Worm (Caenorhabditis elegans) whole organism, L3 larva: ENCODE data around the gene grk-2.

ENCODE experiments used
- ama-1 ChIP-seq: fragments of 150-350 bp; optimal IDR thresholded peaks from 2 replicates; lab custom pipeline; 2018
- ceh-82 ChIP-seq: fragments of 150-350 bp; optimal IDR thresholded peaks from 2 replicates; lab custom pipeline; 2014; ENCODE audit warnings: missing biosample characterization, missing genetic modification characterization
- egl-27 ChIP-seq: sonication (generic microtip); optimal IDR thresholded peaks from 4 replicates; lab custom pipeline; 2017; ENCODE audit warnings: missing biosample characterization, missing genetic modification reagents, missing genetic modification characterization
- elt-1 ChIP-seq: fragments of 150-350 bp; optimal IDR thresholded peaks from 2 replicates; lab custom pipeline; 2014; ENCODE audit warnings: missing biosample characterization, missing genetic modification characterization
- fkh-10 ChIP-seq: sonication (generic microtip); optimal IDR thresholded peaks from 2 replicates; lab custom pipeline; 2017; ENCODE audit warnings: missing biosample characterization, missing genetic modification reagents, missing genetic modification characterization
- fos-1 ChIP-seq: fragments of 150-350 bp; optimal IDR thresholded peaks from 2 replicates; lab custom pipeline; 2014; ENCODE audit warnings: missing biosample characterization, missing genetic modification characterization
- nhr-28 ChIP-seq: fragments of 150-350 bp; optimal IDR thresholded peaks from 2 replicates; lab custom pipeline; 2014; ENCODE audit warnings: missing biosample characterization, missing genetic modification characterization
- nhr-67 ChIP-seq: fragments of 150-350 bp; optimal IDR thresholded peaks from 2 replicates; lab custom pipeline; 2014; ENCODE audit warnings: missing biosample characterization, missing genetic modification characterization
- nhr-76 ChIP-seq: fragments of 150-350 bp; sonication (generic microtip); optimal IDR thresholded peaks from 5 replicates; lab custom pipeline; 2014; ENCODE audit warnings: missing biosample characterization, missing genetic modification characterization
- tbx-2 ChIP-seq: sonication (generic microtip); optimal IDR thresholded peaks from 2 replicates; lab custom pipeline; 2016; ENCODE audit warnings: mild to moderate bottlenecking, missing genetic modification characterization, missing compliant biosample characterization
- ztf-11 ChIP-seq: fragments of 150-350 bp; optimal IDR thresholded peaks from 2 replicates; lab custom pipeline; 2014; ENCODE audit warnings: missing biosample characterization, missing genetic modification characterization

DNA sequence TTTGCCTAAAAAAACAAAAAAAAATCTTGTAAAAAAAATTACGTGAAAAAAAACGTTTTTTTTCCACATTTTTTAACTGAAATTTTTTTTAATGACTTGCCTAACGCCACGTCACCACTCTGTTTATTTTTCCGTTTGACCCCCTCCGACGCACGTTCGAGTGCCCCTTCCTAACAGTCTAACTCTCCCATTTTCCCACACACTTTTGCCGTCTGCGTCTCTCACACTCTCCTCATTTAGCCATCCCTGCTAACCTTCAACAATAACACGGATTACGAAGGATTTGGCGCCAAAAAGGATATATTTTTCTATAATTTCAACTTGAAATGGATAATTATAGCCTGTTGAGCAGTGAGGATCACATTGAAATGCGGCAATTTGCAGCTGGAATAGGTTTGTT, 28.7 kb upstream of the grk-2 start:
- TF ChIP-seq nhr-28: no peak
- no peak for TF ChIP-seq fkh-10 (GFP tag; lab: Kevin White, UChicago)
- no peak for TF ChIP-seq egl-27 (tag; lab: Kevin White, UChicago)
- no peak for TF ChIP-seq ceh-82
- no peak for TF ChIP-seq nhr-76 (tag; lab: Kevin White, UChicago)
- TF ChIP-seq ama-1 (lab: Kevin White, UChicago): no peak
- no peak for TF ChIP-seq fos-1 (tag; lab: Kevin White, UChicago)
- TF ChIP-seq tbx-2 (tag; lab: Kevin White, UChicago): no peak
- TF ChIP-seq nhr-67: no peak
- no peak for TF ChIP-seq elt-1 (tag; lab: Kevin White, UChicago)
- TF ChIP-seq ztf-11 (tag; lab: Kevin White, UChicago): no peak
